Fruit fly (Drosophila melanogaster) whole organism, pupa: ENCODE measurements around the gene Osi9.
A peak's percentile ranks its signal among the peaks of the same experiment; 100 is the strongest.

Source experiments
- CG10348 ChIP-seq: fragments of 200-800 bp; sonication (Bioruptor generic); IDR thresholded peaks from 2 replicates; pipeline ENCODE4 v1.3.6; 2022; ENCODE audit warnings: missing biosample characterization, missing genetic modification characterization
- CG12605 ChIP-seq: fragments of 200-800 bp; sonication (Bioruptor generic); IDR thresholded peaks from 2 replicates; pipeline ENCODE4 v1.3.6; 2022; ENCODE audit warnings: missing biosample characterization, missing genetic modification characterization
- CG13204 ChIP-seq: fragments of 200-800 bp; sonication (Bioruptor generic); optimal IDR thresholded peaks from 2 replicates; lab custom pipeline; 2018; ENCODE audit warnings: missing biosample characterization, mild to moderate bottlenecking, missing genetic modification characterization, moderate library complexity
- CG14655 ChIP-seq: fragments of 200-800 bp; sonication (Bioruptor generic); optimal IDR thresholded peaks from 3 replicates; lab custom pipeline; 2017; ENCODE audit warnings: mild to moderate bottlenecking, missing biosample characterization, missing genetic modification reagents, missing genetic modification characterization
- CG15710 ChIP-seq: fragments of 200-800 bp; sonication (Bioruptor generic); optimal IDR thresholded peaks from 2 replicates; lab custom pipeline; 2018; ENCODE audit warnings: missing biosample characterization, mild to moderate bottlenecking, missing genetic modification characterization, moderate library complexity
- CG17806 ChIP-seq: fragments of 200-800 bp; sonication (Bioruptor generic); optimal IDR thresholded peaks from 2 replicates; lab custom pipeline; 2018; ENCODE audit warnings: missing biosample characterization, mild to moderate bottlenecking, missing genetic modification characterization, moderate library complexity
- CG32121 ChIP-seq: fragments of 200-800 bp; sonication (Bioruptor generic); IDR thresholded peaks from 2 replicates; pipeline ENCODE4 v1.3.6; 2022; ENCODE audit warnings: missing biosample characterization, missing genetic modification characterization
- CG34367 ChIP-seq: fragments of 200-800 bp; sonication (Bioruptor generic); optimal IDR thresholded peaks from 2 replicates; lab custom pipeline; 2018; ENCODE audit warnings: missing biosample characterization, mild to moderate bottlenecking, missing genetic modification characterization
- CG4496 ChIP-seq: fragments of 200-800 bp; sonication (Bioruptor generic); IDR thresholded peaks from 3 replicates; pipeline ENCODE4 v1.3.6; 2022; ENCODE audit warnings: missing biosample characterization, missing genetic modification characterization
- CG8159 ChIP-seq: fragments of 200-800 bp; sonication (Bioruptor generic); optimal IDR thresholded peaks from 3 replicates; lab custom pipeline; 2018; ENCODE audit warnings: missing biosample characterization, mild to moderate bottlenecking, missing genetic modification characterization, moderate library complexity
- CG8301 ChIP-seq: fragments of 200-800 bp; sonication (Bioruptor generic); optimal IDR thresholded peaks from 2 replicates; lab custom pipeline; 2018; ENCODE audit warnings: missing biosample characterization, mild to moderate bottlenecking, missing genetic modification characterization
- CG9948 ChIP-seq: fragments of 200-800 bp; sonication (Bioruptor generic); optimal IDR thresholded peaks from 2 replicates; lab custom pipeline; 2018; ENCODE audit warnings: missing biosample characterization, mild to moderate bottlenecking, missing genetic modification characterization, moderate library complexity
- D1 ChIP-seq: fragments of 200-800 bp; sonication (Bioruptor generic); optimal IDR thresholded peaks from 2 replicates; lab custom pipeline; 2018; ENCODE audit warnings: missing biosample characterization, mild to moderate bottlenecking, missing genetic modification characterization, moderate library complexity
- EcR ChIP-seq: fragments of 200-800 bp; sonication (Bioruptor generic); optimal IDR thresholded peaks from 3 replicates; lab custom pipeline; 2019; ENCODE audit warnings: missing biosample characterization, missing genetic modification characterization, mild to moderate bottlenecking, moderate library complexity, missing genetic modification reagents
- Ets98B ChIP-seq: fragments of 200-800 bp; sonication (Bioruptor generic); IDR thresholded peaks from 2 replicates; pipeline ENCODE4 v1.3.6; 2022; ENCODE audit warnings: missing biosample characterization, missing genetic modification characterization
- Pif1A ChIP-seq: fragments of 200-800 bp; sonication (Bioruptor generic); optimal IDR thresholded peaks from 3 replicates; lab custom pipeline; 2016; ENCODE audit warnings: missing biosample characterization, missing genetic modification characterization
- Pif1B ChIP-seq: fragments of 200-800 bp; sonication (Bioruptor generic); optimal IDR thresholded peaks from 3 replicates; lab custom pipeline; 2016; ENCODE audit warnings: missing biosample characterization, missing genetic modification characterization
- Snoo ChIP-seq: fragments of 200-800 bp; sonication (Bioruptor generic); optimal IDR thresholded peaks from 3 replicates; lab custom pipeline; 2017; ENCODE audit warnings: missing biosample characterization, mild to moderate bottlenecking, missing genetic modification characterization, inconsistent platforms
- fd96Ca ChIP-seq: fragments of 200-800 bp; sonication (Bioruptor generic); IDR thresholded peaks from 3 replicates; pipeline ENCODE4 v1.3.6; 2022; ENCODE audit warnings: missing biosample characterization, missing genetic modification characterization
- gl ChIP-seq: fragments of 200-800 bp; sonication (Bioruptor generic); optimal IDR thresholded peaks from 2 replicates; lab custom pipeline; 2018; ENCODE audit warnings: missing biosample characterization, mild to moderate bottlenecking, missing genetic modification characterization
- rn ChIP-seq: fragments of 200-800 bp; sonication (Bioruptor generic); IDR thresholded peaks from 2 replicates; pipeline ENCODE4 v1.3.6; 2022; ENCODE audit warnings: missing biosample characterization, missing genetic modification characterization

Gene Osi9

DNA sequence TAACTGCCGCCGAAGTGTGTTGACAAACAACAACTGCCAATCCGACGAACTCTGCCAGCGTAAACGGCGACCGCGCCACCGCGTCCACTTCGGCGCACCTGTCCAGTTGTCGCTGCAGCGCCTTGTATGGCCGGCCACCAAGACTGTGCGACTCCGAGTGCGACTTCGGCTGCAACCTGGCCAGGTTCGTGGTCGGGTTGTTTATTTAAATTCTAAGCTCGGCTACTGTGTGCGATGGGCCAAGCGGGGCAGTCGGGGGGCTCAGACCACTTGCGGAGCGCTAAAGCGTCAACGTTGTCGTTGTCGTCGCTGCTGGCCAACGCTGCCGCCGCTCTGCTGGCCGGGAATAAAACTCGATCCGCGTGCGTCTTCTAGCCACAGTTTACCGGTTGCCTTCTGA, at the start of gene Osi9:
TSS of gene Osi9 (plus strand) at position 375 of the 400 bp plus-strand sequence.
- TF ChIP-seq EcR = no peak
- TF ChIP-seq CG8301 (tag; lab: Kevin White, UChicago) = no peak
- peak; percentile 86 for TF ChIP-seq CG13204 (GFP tag; lab: Kevin White, UChicago)
- no peak for TF ChIP-seq Pif1B (GFP tag; lab: Kevin White, UChicago)
- TF ChIP-seq Ets98B (GFP tag; lab: Robert Waterston, UW) = peak; percentile 14; the same call in 1 of the 2 replicates
- TF ChIP-seq fd96Ca (GFP tag; lab: Robert Waterston, UW) = no peak
- no peak for TF ChIP-seq D1 (tag; lab: Kevin White, UChicago)
- TF ChIP-seq CG4496 (GFP tag; lab: Robert Waterston, UW) = peak; percentile 71; the same call in 2 of the 3 replicates
- no peak for TF ChIP-seq CG34367 (tag; lab: Kevin White, UChicago)
- no peak for TF ChIP-seq gl (tag; lab: Kevin White, UChicago)
- no peak for TF ChIP-seq Snoo (tag; lab: Kevin White, UChicago)
- TF ChIP-seq CG15710 (tag; lab: Kevin White, UChicago) = no peak
- TF ChIP-seq CG10348 (GFP tag; lab: Robert Waterston, UW) = no peak

- TF ChIP-seq Pif1B (GFP tag; lab: Kevin White, UChicago) = no peak
- TF ChIP-seq D1 (tag; lab: Kevin White, UChicago) = no peak
- TF ChIP-seq CG32121 (GFP tag; lab: Robert Waterston, UW) = no peak
- TF ChIP-seq CG13204 (GFP tag; lab: Kevin White, UChicago) = no peak
- no peak for TF ChIP-seq Snoo (tag; lab: Kevin White, UChicago)
- TF ChIP-seq CG14655 (GFP tag; lab: Kevin White, UChicago) = peak; percentile 27
Observed at dm6 chr3R:6210266-6211040, 49.6 kb upstream of the Osi9 start.

DNA sequence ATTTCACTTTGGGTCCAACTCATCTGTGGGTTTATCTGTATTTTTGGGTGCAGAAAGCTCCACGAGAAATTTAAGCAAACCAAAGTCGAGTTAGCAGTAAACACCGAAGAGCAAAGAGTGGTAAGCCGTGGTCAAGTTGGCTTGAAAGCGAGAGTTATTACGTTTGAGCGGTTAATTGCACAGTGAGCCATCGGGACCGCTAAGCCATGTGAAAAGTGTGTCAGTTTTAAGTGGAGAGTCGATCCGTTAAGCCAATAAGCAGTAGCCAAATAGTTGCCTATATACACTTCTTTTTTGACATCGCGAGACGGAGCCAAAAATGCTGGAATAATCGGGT, 49.0 kb upstream of the Osi9 start:
- no peak for TF ChIP-seq CG8159 (tag; lab: Kevin White, UChicago)

DNA sequence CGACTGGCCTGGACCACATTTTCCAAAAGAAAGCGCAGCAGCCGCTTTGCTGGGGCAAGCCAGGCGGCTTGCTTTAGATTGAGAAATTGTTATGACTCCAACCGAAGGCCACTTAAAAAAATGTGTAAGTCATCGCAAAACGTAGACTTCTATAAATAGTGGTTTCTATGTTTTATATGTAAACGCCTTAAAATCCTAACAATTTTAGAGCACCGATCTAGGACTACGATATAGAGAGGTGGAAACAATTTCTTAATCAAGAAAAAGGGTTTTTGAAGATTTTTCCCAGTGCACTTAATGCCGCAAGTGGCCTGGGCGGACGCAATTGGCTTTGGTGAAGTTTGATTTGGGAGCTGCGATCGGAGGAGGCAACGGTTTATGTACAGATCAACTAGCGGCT, 45.8 kb upstream of the Osi9 start:
- TF ChIP-seq rn = 0 out of 2 replicates have a peak, but pooled peaks have one; percentile 48
- no peak for TF ChIP-seq CG15710 (tag; lab: Kevin White, UChicago)
- peak; percentile 56 for TF ChIP-seq CG12605
- no peak for TF ChIP-seq CG13204 (GFP tag; lab: Kevin White, UChicago)
- peak; percentile 85 for TF ChIP-seq fd96Ca (GFP tag; lab: Robert Waterston, UW)
- peak; percentile 18 for TF ChIP-seq CG17806 (tag; lab: Kevin White, UChicago)
- peak; percentile 91 for TF ChIP-seq CG8301 (tag; lab: Kevin White, UChicago)
- no peak for TF ChIP-seq CG34367 (tag; lab: Kevin White, UChicago)
- no peak for TF ChIP-seq CG9948 (tag; lab: Kevin White, UChicago)
- peak; percentile 76 for TF ChIP-seq CG32121 (GFP tag; lab: Robert Waterston, UW)
- TF ChIP-seq Snoo (tag; lab: Kevin White, UChicago) = no peak
- no peak for TF ChIP-seq CG8159 (tag; lab: Kevin White, UChicago)
- TF ChIP-seq Pif1B (GFP tag; lab: Kevin White, UChicago) = peak; percentile 41
- TF ChIP-seq CG10348 (GFP tag; lab: Robert Waterston, UW) = no peak
- TF ChIP-seq Pif1A (GFP tag; lab: Kevin White, UChicago) = peak; percentile 75
- peak; percentile 84 for TF ChIP-seq CG14655 (GFP tag; lab: Kevin White, UChicago)
- no peak for TF ChIP-seq gl (tag; lab: Kevin White, UChicago)
- TF ChIP-seq CG4496 (GFP tag; lab: Robert Waterston, UW) = peak; percentile 80
- peak; percentile 88 for TF ChIP-seq Ets98B (GFP tag; lab: Robert Waterston, UW)
- no peak for TF ChIP-seq EcR
- no peak for TF ChIP-seq D1 (tag; lab: Kevin White, UChicago)

DNA sequence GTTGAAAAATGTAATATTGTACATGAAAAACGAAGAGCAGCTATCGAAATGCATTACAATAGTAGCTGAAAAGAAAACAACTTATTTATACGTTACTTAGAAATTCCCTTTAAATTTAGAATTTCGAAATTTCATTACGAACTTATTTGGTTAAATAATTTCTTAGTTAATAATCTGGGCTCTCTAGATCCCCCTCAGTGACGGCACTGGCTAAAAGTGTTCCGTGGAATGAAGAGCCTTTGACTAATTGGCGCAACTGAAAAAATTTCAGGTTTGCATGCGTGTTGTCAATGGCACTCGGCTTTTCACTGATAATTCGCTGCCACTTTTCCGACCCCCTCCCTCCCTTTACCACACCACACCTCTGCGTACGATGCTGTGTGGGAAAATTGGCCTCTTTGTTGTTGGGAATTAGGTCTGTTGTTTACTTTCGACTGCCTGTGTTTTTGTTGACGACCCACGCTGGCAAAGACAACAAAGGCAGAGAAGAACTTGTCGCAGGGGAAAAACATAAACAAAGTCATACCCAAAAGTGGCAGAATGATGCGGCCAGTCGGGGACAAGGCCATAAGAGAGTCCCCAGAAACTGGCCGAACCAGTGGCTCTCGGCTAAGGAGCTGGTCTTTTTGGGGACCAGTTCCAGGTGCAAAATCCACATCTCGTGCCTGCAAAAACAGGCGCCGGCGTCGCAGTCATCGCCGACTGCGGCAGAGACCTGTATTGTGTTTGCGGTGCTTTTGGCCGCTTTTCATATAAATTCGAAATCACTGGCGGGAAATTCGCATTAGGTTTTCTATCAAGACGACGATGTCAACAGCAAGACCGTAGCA, 44.7 kb upstream of the Osi9 start, which contains the start of gene Osi3:
TSS of gene Osi3 (plus strand) at position 780 of the 830 bp plus-strand sequence.
- TF ChIP-seq Pif1B (GFP tag; lab: Kevin White, UChicago) = peak; percentile 6
- TF ChIP-seq CG8301 (tag; lab: Kevin White, UChicago) = peak; percentile 43
- TF ChIP-seq Snoo (tag; lab: Kevin White, UChicago) = no peak
- 0 out of 3 replicates have a peak, but pooled peaks have one; percentile 26 for TF ChIP-seq CG4496 (GFP tag; lab: Robert Waterston, UW)
- no peak for TF ChIP-seq CG12605
- TF ChIP-seq CG34367 (tag; lab: Kevin White, UChicago) = no peak
- no peak for TF ChIP-seq D1 (tag; lab: Kevin White, UChicago)
- peak; percentile 46 for TF ChIP-seq CG14655 (GFP tag; lab: Kevin White, UChicago)
- TF ChIP-seq rn = no peak
- no peak for TF ChIP-seq Ets98B (GFP tag; lab: Robert Waterston, UW)
- no peak for TF ChIP-seq CG17806 (tag; lab: Kevin White, UChicago)
- no peak for TF ChIP-seq CG15710 (tag; lab: Kevin White, UChicago)
- TF ChIP-seq EcR = peak; percentile 31
- peak; percentile 40 for TF ChIP-seq Pif1A (GFP tag; lab: Kevin White, UChicago)
- no peak for TF ChIP-seq CG9948 (tag; lab: Kevin White, UChicago)
- TF ChIP-seq fd96Ca (GFP tag; lab: Robert Waterston, UW) = no peak
- TF ChIP-seq CG13204 (GFP tag; lab: Kevin White, UChicago) = no peak
- no peak for TF ChIP-seq gl (tag; lab: Kevin White, UChicago)
- no peak for TF ChIP-seq CG10348 (GFP tag; lab: Robert Waterston, UW)
- no peak for TF ChIP-seq CG32121 (GFP tag; lab: Robert Waterston, UW)
- TF ChIP-seq CG8159 (tag; lab: Kevin White, UChicago) = no peak
